Fruit fly (Drosophila melanogaster) whole organism, embryonic: Measurements from ENCODE around the gene wrd.

ENCODE experiments used
- Atf6 ChIP-seq: fragments of 200-800 bp; sonication (Bioruptor generic); IDR thresholded peaks from 2 replicates; pipeline ENCODE4 v1.3.6; 2022; ENCODE audit warnings: missing biosample characterization, missing genetic modification characterization
- Bteb2 ChIP-seq: fragments of 200-800 bp; sonication (Bioruptor generic); optimal IDR thresholded peaks from 2 replicates; lab custom pipeline; 2016; ENCODE audit warnings: missing biosample characterization, missing genetic modification characterization
- CG10462 ChIP-seq: fragments of 200-800 bp; sonication (Bioruptor generic); optimal IDR thresholded peaks from 2 replicates; lab custom pipeline; 2016; ENCODE audit warnings: missing biosample characterization, missing genetic modification characterization
- CG11695 ChIP-seq: fragments of 200-800 bp; sonication (Bioruptor generic); IDR thresholded peaks from 3 replicates; pipeline ENCODE4 v1.3.6; 2022; ENCODE audit warnings: missing biosample characterization, missing genetic modification characterization
- CG12155 ChIP-seq: fragments of 200-800 bp; sonication (Bioruptor generic); optimal IDR thresholded peaks from 3 replicates; lab custom pipeline; 2016; ENCODE audit warnings: missing biosample characterization, missing genetic modification characterization
- CG12236 ChIP-seq: fragments of 200-800 bp; sonication (Bioruptor generic); optimal IDR thresholded peaks from 2 replicates; lab custom pipeline; 2016; ENCODE audit warnings: missing biosample characterization, missing genetic modification characterization
- CG15269 ChIP-seq: fragments of 200-800 bp; sonication (Bioruptor generic); optimal IDR thresholded peaks from 2 replicates; lab custom pipeline; 2018; ENCODE audit warnings: missing biosample characterization, mild to moderate bottlenecking, missing genetic modification characterization, moderate library complexity
- CG15696 ChIP-seq: fragments of 200-800 bp; sonication (Bioruptor generic); optimal IDR thresholded peaks from 2 replicates; lab custom pipeline; 2019; ENCODE audit warnings: missing biosample characterization, mild to moderate bottlenecking, missing genetic modification characterization, moderate library complexity
- CG1602 ChIP-seq: fragments of 200-800 bp; sonication (Bioruptor generic); optimal IDR thresholded peaks from 3 replicates; lab custom pipeline; 2016; ENCODE audit warnings: missing biosample characterization, missing genetic modification characterization
- CG17612 ChIP-seq: fragments of 200-800 bp; sonication (Bioruptor generic); IDR thresholded peaks from 2 replicates; pipeline ENCODE4 v1.3.6; 2022; ENCODE audit warnings: missing biosample characterization, missing genetic modification characterization
- CG18011 ChIP-seq: fragments of 200-800 bp; sonication (Bioruptor generic); optimal IDR thresholded peaks from 2 replicates; lab custom pipeline; 2017; ENCODE audit warnings: missing biosample characterization, missing genetic modification characterization, mild to moderate bottlenecking, moderate library complexity, missing genotype
- CG32532 ChIP-seq: fragments of 200-800 bp; sonication (Bioruptor generic); IDR thresholded peaks from 2 replicates; pipeline ENCODE4 v1.3.6; 2022; ENCODE audit warnings: missing biosample characterization, missing genetic modification characterization
- CG32772 ChIP-seq: fragments of 200-800 bp; sonication (Bioruptor generic); IDR thresholded peaks from 2 replicates; pipeline ENCODE4 v1.3.6; 2022; ENCODE audit warnings: missing biosample characterization, missing genetic modification characterization
- CG6175 ChIP-seq: fragments of 200-800 bp; sonication (Bioruptor generic); IDR thresholded peaks from 3 replicates; pipeline ENCODE4 v1.3.6; 2022; ENCODE audit warnings: missing biosample characterization, missing genetic modification characterization
- CG6854 ChIP-seq: fragments of 200-800 bp; sonication (Bioruptor generic); optimal IDR thresholded peaks from 3 replicates; lab custom pipeline; 2017; ENCODE audit warnings: missing biosample characterization, mild to moderate bottlenecking, missing genetic modification characterization
- CG8290 ChIP-seq, 3 experiments: fragments of 200-800 bp; sonication (Bioruptor generic); optimal IDR thresholded peaks; 2 replicates each; lab custom pipeline; 2016 to 2019; ENCODE audit warnings: missing biosample characterization in 3 of 3, missing genetic modification characterization in 3 of 3, mild to moderate bottlenecking in 2 of 3, moderate library complexity in 1 of 3
- CG8478 ChIP-seq: fragments of >200 bp; optimal IDR thresholded peaks from 2 replicates; lab custom pipeline; 2018
- CG9817 ChIP-seq: fragments of 200-800 bp; sonication (Bioruptor generic); optimal IDR thresholded peaks from 2 replicates; lab custom pipeline; 2018; ENCODE audit warnings: missing biosample characterization, mild to moderate bottlenecking, missing genetic modification characterization, moderate library complexity
- CG9876 ChIP-seq: fragments of 200-800 bp; sonication (Bioruptor generic); optimal IDR thresholded peaks from 2 replicates; lab custom pipeline; 2016; ENCODE audit warnings: missing biosample characterization, missing genetic modification characterization
- D19A ChIP-seq: fragments of 200-800 bp; optimal IDR thresholded peaks from 3 replicates; lab custom pipeline; 2019; ENCODE audit warnings: missing biosample characterization, mild to moderate bottlenecking, missing genetic modification characterization, moderate library complexity
- H15 ChIP-seq: fragments of 200-800 bp; sonication (Bioruptor generic); IDR thresholded peaks from 3 replicates; pipeline ENCODE4 v1.3.6; 2022; ENCODE audit warnings: missing biosample characterization, missing genetic modification characterization
- HHEX ChIP-seq: fragments of 200-800 bp; sonication (Bioruptor generic); optimal IDR thresholded peaks from 3 replicates; lab custom pipeline; 2017; ENCODE audit warnings: missing biosample characterization, mild to moderate bottlenecking, missing genetic modification characterization, missing genetic modification reagents
- HLH3B ChIP-seq: fragments of 200-800 bp; sonication (Bioruptor generic); IDR thresholded peaks from 2 replicates; pipeline ENCODE4 v1.3.6; 2022; ENCODE audit warnings: missing biosample characterization, missing genetic modification characterization
- HLHmδ ChIP-seq: fragments of 200-800 bp; sonication (Bioruptor generic); optimal IDR thresholded peaks from 2 replicates; lab custom pipeline; 2018; ENCODE audit warnings: missing biosample characterization, mild to moderate bottlenecking, missing genetic modification characterization, moderate library complexity
- Hey ChIP-seq: fragments of 200-800 bp; sonication (Bioruptor generic); optimal IDR thresholded peaks from 3 replicates; lab custom pipeline; 2018; ENCODE audit warnings: missing biosample characterization, mild to moderate bottlenecking, missing genetic modification characterization
- Hsf ChIP-seq: fragments of 200-800 bp; sonication (Bioruptor generic); optimal IDR thresholded peaks from 3 replicates; lab custom pipeline; 2016; ENCODE audit warnings: missing biosample characterization, missing genetic modification characterization
- MTF-1 ChIP-seq: fragments of 200-800 bp; sonication (Bioruptor generic); optimal IDR thresholded peaks from 2 replicates; lab custom pipeline; 2018; ENCODE audit warnings: missing biosample characterization, mild to moderate bottlenecking, missing genetic modification characterization, borderline replicate concordance
- Pdp1 ChIP-seq, 2 experiments: fragments of 200-800 bp; sonication (Bioruptor generic); optimal IDR thresholded peaks; 3 replicates each; lab custom pipeline; 2016; ENCODE audit warnings: missing biosample characterization in 2 of 2, missing genetic modification characterization in 2 of 2, mild to moderate bottlenecking in 1 of 2, moderate library complexity in 1 of 2
- Rx ChIP-seq: fragments of 200-800 bp; sonication (Bioruptor generic); IDR thresholded peaks from 2 replicates; pipeline ENCODE4 v1.3.6; 2022; ENCODE audit warnings: missing biosample characterization, missing genetic modification characterization
- Scr ChIP-seq: fragments of 200-800 bp; sonication (Bioruptor generic); IDR thresholded peaks from 2 replicates; pipeline ENCODE4 v1.3.6; 2022; ENCODE audit warnings: missing biosample characterization, missing genetic modification characterization; ENCODE audit not compliant: partially characterized antibody
- Usf ChIP-seq: fragments of 200-800 bp; sonication (Bioruptor generic); optimal IDR thresholded peaks from 2 replicates; lab custom pipeline; 2017; ENCODE audit warnings: missing genotype, missing biosample characterization, missing genetic modification characterization
- chif ChIP-seq, 2 experiments: fragments of 200-800 bp; sonication (Bioruptor generic); optimal IDR thresholded peaks; 3 replicates each; lab custom pipeline; 2016; ENCODE audit warnings: missing biosample characterization in 2 of 2, missing genetic modification characterization in 2 of 2
- dmrt99B ChIP-seq: fragments of 200-800 bp; sonication (Bioruptor generic); optimal IDR thresholded peaks from 2 replicates; lab custom pipeline; 2018; ENCODE audit warnings: missing biosample characterization, mild to moderate bottlenecking, missing genetic modification characterization, moderate library complexity
- fru ChIP-seq: fragments of >200 bp; optimal IDR thresholded peaks from 2 replicates; lab custom pipeline; 2017
- h ChIP-seq: fragments of >200 bp; optimal IDR thresholded peaks from 2 replicates; lab custom pipeline; 2017
- hbn ChIP-seq: fragments of 200-800 bp; sonication (Bioruptor generic); IDR thresholded peaks from 2 replicates; pipeline ENCODE4 v1.3.6; 2022; ENCODE audit warnings: missing biosample characterization, missing genetic modification characterization; ENCODE audit not compliant: partially characterized antibody
- hth ChIP-seq: fragments of >200 bp; optimal IDR thresholded peaks from 2 replicates; lab custom pipeline; 2017; ENCODE audit warnings: inconsistent platforms
- jumu ChIP-seq: fragments of 200-800 bp; sonication (Bioruptor generic); optimal IDR thresholded peaks from 3 replicates; lab custom pipeline; 2016; ENCODE audit warnings: missing biosample characterization, missing genetic modification characterization
- knrl ChIP-seq: fragments of 200-800 bp; sonication (Bioruptor generic); IDR thresholded peaks from 3 replicates; pipeline ENCODE4 v1.3.6; 2022; ENCODE audit warnings: missing biosample characterization, missing genetic modification characterization; ENCODE audit not compliant: partially characterized antibody
- lab ChIP-seq: fragments of 200-800 bp; sonication (Bioruptor generic); optimal IDR thresholded peaks from 3 replicates; lab custom pipeline; 2017; ENCODE audit warnings: missing biosample characterization, missing genetic modification characterization, mild to moderate bottlenecking, moderate library complexity, missing genetic modification reagents
- luna ChIP-seq: fragments of 200-800 bp; sonication (Bioruptor generic); optimal IDR thresholded peaks from 2 replicates; lab custom pipeline; 2016; ENCODE audit warnings: missing biosample characterization, missing genetic modification characterization
- maf-S ChIP-seq: fragments of 200-800 bp; sonication (Bioruptor generic); optimal IDR thresholded peaks from 2 replicates; lab custom pipeline; 2016; ENCODE audit warnings: missing biosample characterization, missing genetic modification characterization
- ranshi ChIP-seq: fragments of 200-800 bp; sonication (Bioruptor generic); IDR thresholded peaks from 2 replicates; pipeline ENCODE4 v1.3.6; 2022; ENCODE audit warnings: missing biosample characterization, missing genetic modification characterization
- run ChIP-seq: fragments of 200-800 bp; sonication (Bioruptor generic); optimal IDR thresholded peaks from 3 replicates; lab custom pipeline; 2018; ENCODE audit warnings: missing biosample characterization, mild to moderate bottlenecking, missing genetic modification characterization
- sna ChIP-seq: fragments of 200-800 bp; sonication (Bioruptor generic); IDR thresholded peaks from 2 replicates; pipeline ENCODE4 v1.3.6; 2022; ENCODE audit warnings: missing biosample characterization, missing genetic modification characterization; ENCODE audit not compliant: partially characterized antibody
- sqz ChIP-seq: fragments of 200-800 bp; sonication (Bioruptor generic); optimal IDR thresholded peaks from 3 replicates; lab custom pipeline; 2018; ENCODE audit warnings: missing biosample characterization, mild to moderate bottlenecking, missing genetic modification characterization
- tin ChIP-seq: fragments of 200-800 bp; sonication (Bioruptor generic); optimal IDR thresholded peaks from 3 replicates; lab custom pipeline; 2016; ENCODE audit warnings: missing biosample characterization, missing genetic modification characterization
- trh ChIP-seq: fragments of 200-800 bp; sonication (Bioruptor generic); optimal IDR thresholded peaks from 2 replicates; lab custom pipeline; 2016; ENCODE audit warnings: missing biosample characterization, missing genetic modification characterization
- wek ChIP-seq: fragments of 200-800 bp; sonication (Bioruptor generic); optimal IDR thresholded peaks from 3 replicates; lab custom pipeline; 2018; ENCODE audit warnings: missing biosample characterization, mild to moderate bottlenecking, missing genetic modification characterization, moderate library complexity
- wor ChIP-seq: fragments of 200-800 bp; sonication (Bioruptor generic); IDR thresholded peaks from 2 replicates; pipeline ENCODE4 v1.3.6; 2022; ENCODE audit warnings: missing biosample characterization, missing genetic modification characterization

The wrd gene

DNA sequence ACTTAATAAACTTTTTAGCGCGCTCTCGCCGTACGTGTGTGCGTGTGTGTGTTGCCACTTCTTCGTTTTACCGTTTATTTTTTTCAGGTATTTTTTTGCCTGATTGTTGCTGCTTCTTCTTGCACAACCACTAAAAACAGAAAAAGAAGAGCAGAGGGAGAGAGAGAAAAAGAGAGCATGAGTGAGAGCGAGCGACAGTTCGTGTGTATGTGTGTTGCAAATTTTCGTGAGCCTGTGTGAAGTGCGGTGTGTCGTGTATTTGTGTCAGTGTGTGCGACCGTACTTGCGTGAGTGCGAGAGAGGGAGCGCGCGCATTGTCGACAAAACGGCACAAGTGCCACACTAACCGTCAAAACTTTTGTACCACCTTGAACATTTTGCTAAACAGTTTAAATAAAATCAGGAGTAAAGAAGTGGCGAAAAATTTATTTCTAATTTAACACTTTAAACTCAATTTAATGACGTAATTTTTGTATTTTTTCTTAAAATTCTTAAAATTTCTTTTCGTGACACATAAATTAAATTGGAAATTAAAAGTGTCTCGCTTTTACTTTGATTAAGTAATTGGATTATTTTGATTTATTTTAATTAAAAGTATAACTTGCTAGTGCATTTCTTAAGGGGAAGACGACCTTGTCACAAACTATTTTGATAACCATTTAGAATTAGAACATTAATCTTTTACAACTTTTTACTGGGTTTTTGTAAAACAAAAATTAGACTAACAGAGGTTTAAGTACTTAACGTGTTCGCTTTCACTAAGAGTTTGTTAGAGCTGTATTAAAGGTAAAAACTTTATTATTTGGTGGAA, 29.6 kb downstream of the wrd start (continued):
- TF ChIP-seq sna (GFP tag; lab: Robert Waterston, UW) = no peak
- TF ChIP-seq wor (GFP tag; lab: Robert Waterston, UW) = no peak
- TF ChIP-seq chif (GFP tag; optimal IDR thresholded peaks at IDR 0.05; lab: Kevin White, UChicago) = peak in 1 of 2 experiments; percentile 36
- TF ChIP-seq lab (GFP tag; lab: Kevin White, UChicago) = peak; percentile 48
- peak; percentile 74 for TF ChIP-seq dmrt99B
- TF ChIP-seq sqz (GFP tag; lab: Kevin White, UChicago) = peak; percentile 98
- no peak for TF ChIP-seq HLH3B (GFP tag; lab: Robert Waterston, UW)
- TF ChIP-seq MTF-1 (GFP tag; lab: Kevin White, UChicago) = no peak
- TF ChIP-seq Usf (GFP tag; lab: Kevin White, UChicago) = peak; percentile 45
- TF ChIP-seq wek = no peak
- no peak for TF ChIP-seq run (tag; lab: Kevin White, UChicago)
- no peak for TF ChIP-seq CG12236 (GFP tag; lab: Kevin White, UChicago)
- TF ChIP-seq tin (GFP tag; lab: Kevin White, UChicago) = peak; percentile 52
- TF ChIP-seq HLHmδ (GFP tag; lab: Kevin White, UChicago) = peak; percentile 37
- no peak for TF ChIP-seq Scr (GFP tag; lab: Robert Waterston, UW)
- peak; percentile 75 for TF ChIP-seq CG15269 (tag; lab: Kevin White, UChicago)
- TF ChIP-seq Atf6 (GFP tag; lab: Robert Waterston, UW) = no peak
- TF ChIP-seq Bteb2 = no peak
- no peak for TF ChIP-seq hth (lab: Kevin White, UChicago)
- no peak for TF ChIP-seq Rx (GFP tag; lab: Robert Waterston, UW)
- peak; percentile 33 for TF ChIP-seq CG1602 (GFP tag; lab: Kevin White, UChicago)
- TF ChIP-seq CG17612 (GFP tag; lab: Robert Waterston, UW) = no peak
- TF ChIP-seq H15 (GFP tag; lab: Robert Waterston, UW) = no peak
- TF ChIP-seq fru (lab: Kevin White, UChicago) = no peak
- peak; percentile 70 for TF ChIP-seq Hsf (GFP tag; lab: Kevin White, UChicago)
- peak; percentile 19 for TF ChIP-seq jumu (GFP tag; lab: Kevin White, UChicago)
- peak; percentile 29 for TF ChIP-seq CG8478
- TF ChIP-seq CG6175 (GFP tag; lab: Robert Waterston, UW) = no peak
- TF ChIP-seq trh = no peak
- peak; percentile 4 for TF ChIP-seq CG10462 (GFP tag; lab: Kevin White, UChicago)
- TF ChIP-seq CG18011 (GFP tag; lab: Kevin White, UChicago) = no peak
- no peak for TF ChIP-seq hbn
- no peak for TF ChIP-seq luna (GFP tag; lab: Kevin White, UChicago)
- peak; percentile 41 for TF ChIP-seq CG6854
- TF ChIP-seq CG8290 (GFP tag; optimal IDR thresholded peaks at IDR 0.05; lab: Kevin White, UChicago) = no peak
- peak in 1 of 2 experiments; percentile 71 for TF ChIP-seq CG8290 (tag; optimal IDR thresholded peaks at IDR 0.05; lab: Kevin White, UChicago)
- TF ChIP-seq knrl (GFP tag; lab: Robert Waterston, UW) = no peak
- TF ChIP-seq CG9876 (GFP tag; lab: Kevin White, UChicago) = no peak
- no peak for TF ChIP-seq maf-S (GFP tag; lab: Kevin White, UChicago)
- peak; percentile 50 for TF ChIP-seq HHEX (GFP tag; lab: Kevin White, UChicago)
- TF ChIP-seq Pdp1 (GFP tag; optimal IDR thresholded peaks at IDR 0.05; lab: Kevin White, UChicago) = peak; percentile 28 to 88
- TF ChIP-seq CG11695 (GFP tag; lab: Robert Waterston, UW) = no peak
- TF ChIP-seq CG15696 (tag; lab: Kevin White, UChicago) = no peak
- TF ChIP-seq CG32772 (GFP tag; lab: Robert Waterston, UW) = no peak
- no peak for TF ChIP-seq Hey (tag; lab: Kevin White, UChicago)
- no peak for TF ChIP-seq ranshi (GFP tag; lab: Robert Waterston, UW)
- peak; percentile 50 for TF ChIP-seq CG9817 (tag; lab: Kevin White, UChicago)
- no peak for TF ChIP-seq h (lab: Kevin White, UChicago)
- no peak for TF ChIP-seq CG32532 (GFP tag; lab: Robert Waterston, UW)
- TF ChIP-seq D19A (tag; lab: Kevin White, UChicago) = peak; percentile 52
- TF ChIP-seq CG12155 (GFP tag; lab: Kevin White, UChicago) = peak; percentile 41
